Fruit fly (Drosophila melanogaster): Measurements from ENCODE around the gene Ptp61F.

Gene Ptp61F

DNA sequence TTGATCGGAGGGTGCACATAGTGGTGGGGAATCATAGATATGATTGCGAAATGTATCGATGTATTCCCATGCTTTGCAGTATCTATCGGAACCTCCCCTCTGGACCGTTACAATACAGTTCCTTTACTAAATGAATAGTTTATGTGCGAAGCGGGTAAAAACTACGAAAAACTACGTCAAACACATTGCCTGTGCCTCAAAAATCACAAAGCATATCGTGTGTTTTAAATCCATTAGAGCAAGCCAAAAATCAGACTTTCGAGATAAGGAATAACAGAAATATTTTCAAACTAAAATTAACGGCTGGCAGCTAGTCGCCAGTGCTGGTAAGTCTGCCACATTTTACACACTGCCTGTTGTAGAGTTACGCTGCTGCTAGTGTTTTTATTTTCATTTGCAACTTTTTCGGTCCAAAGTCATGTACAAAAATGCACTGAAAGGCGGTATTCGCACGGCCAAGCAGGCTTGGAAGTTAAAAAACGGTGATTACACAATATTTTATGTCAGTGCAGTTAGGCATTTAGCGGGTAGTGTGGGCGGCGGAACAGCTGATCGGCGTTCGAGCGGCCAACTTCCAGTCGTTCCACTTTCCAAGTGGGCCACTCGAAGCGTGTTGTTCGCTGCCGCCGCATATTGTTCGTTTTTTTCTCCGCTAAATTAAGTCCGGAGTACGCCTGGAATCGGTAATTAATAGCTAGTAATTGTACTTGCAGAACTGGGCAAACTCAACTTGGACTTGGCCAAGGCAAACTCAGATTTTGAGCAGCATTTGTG lies 42.4 kb upstream of the Ptp61F start (continued):
- TF ChIP-seq CG17568 (GFP tag; optimal IDR thresholded peaks at IDR 0.05) (no peak), Myb (GFP tag; optimal IDR thresholded peaks at IDR 0.05) (peak; percentile 100), CG2129 (GFP tag; IDR thresholded peaks at IDR 0.05; ENCODE audit: partially characterized antibody) (peak; percentile 53), phol (tag; optimal IDR thresholded peaks at IDR 0.05) (peak; percentile 66), CG17829 (tag; optimal IDR thresholded peaks at IDR 0.05) (peak; percentile 38), Dbx (GFP tag; IDR thresholded peaks at IDR 0.05) (no peak), pnt (GFP tag; optimal IDR thresholded peaks at IDR 0.05) (peak; percentile 61), CG2116 (GFP tag; optimal IDR thresholded peaks at IDR 0.05) (peak; percentile 91), dpn (GFP tag; optimal IDR thresholded peaks at IDR 0.05) (peak; percentile 76 to 85), CG18262 (tag; optimal IDR thresholded peaks at IDR 0.05) (peak; percentile 21), CG1792 (GFP tag; optimal IDR thresholded peaks at IDR 0.05) (no peak), CG9727 (GFP tag; optimal IDR thresholded peaks at IDR 0.05) (peak; percentile 41), bab2 (GFP tag; optimal IDR thresholded peaks at IDR 0.05) (peak; percentile 70), Hr78 (GFP tag; optimal IDR thresholded peaks at IDR 0.05) (no peak), gfzf (GFP tag; optimal IDR thresholded peaks at IDR 0.05) (peak; percentile 47), CG7745 (tag; optimal IDR thresholded peaks at IDR 0.05) (no peak), CG12659 (GFP tag; optimal IDR thresholded peaks at IDR 0.05) (peak; percentile 54), E2f2 (GFP tag; IDR thresholded peaks at IDR 0.05) (peak; percentile 59), chn (GFP tag; optimal IDR thresholded peaks at IDR 0.05) (peak; percentile 86), ewg (GFP tag; optimal IDR thresholded peaks at IDR 0.05) (peak; percentile 60), pfk (GFP tag; optimal IDR thresholded peaks at IDR 0.05) (peak; percentile 98), Trl (optimal IDR thresholded peaks at IDR 0.05) (no peak), Trl (GFP tag; optimal IDR thresholded peaks at IDR 0.05) (peak; percentile 77), TFAM (GFP tag; optimal IDR thresholded peaks at IDR 0.05) (no peak), CG1602 (GFP tag; optimal IDR thresholded peaks at IDR 0.05) (peak; percentile 47), CG15011 (GFP tag; optimal IDR thresholded peaks at IDR 0.05) (no peak), vfl (GFP tag; optimal IDR thresholded peaks at IDR 0.05) (peak; percentile 59), tna (GFP tag; IDR thresholded peaks at IDR 0.05; ENCODE audit: partially characterized antibody) (peak; percentile 65; the same call in 1 of the 2 replicates), Max (GFP tag; optimal IDR thresholded peaks at IDR 0.05) (peak; percentile 67), zfh2 (GFP tag; optimal IDR thresholded peaks at IDR 0.05) (peak; percentile 79), sc (optimal IDR thresholded peaks at IDR 0.05) (no peak), sc (GFP tag; optimal IDR thresholded peaks at IDR 0.05) (no peak), Meics (GFP tag; optimal IDR thresholded peaks at IDR 0.05) (no peak), CG18476 (GFP tag; optimal IDR thresholded peaks at IDR 0.05) (peak; percentile 52), CG12236 (GFP tag; optimal IDR thresholded peaks at IDR 0.05) (peak; percentile 19), her (GFP tag; optimal IDR thresholded peaks at IDR 0.05) (peak; percentile 63), CG2712 (tag; optimal IDR thresholded peaks at IDR 0.05) (peak; percentile 31), dimm (GFP tag; IDR thresholded peaks at IDR 0.05) (no peak), ase (GFP tag; IDR thresholded peaks at IDR 0.05) (no peak), chif (GFP tag; optimal IDR thresholded peaks at IDR 0.05) (peak; percentile 50 to 70), CG7372 (GFP tag; IDR thresholded peaks at IDR 0.05) (no peak), CG11093 (GFP tag; IDR thresholded peaks at IDR 0.05) (no peak), dm (GFP tag; optimal IDR thresholded peaks at IDR 0.05) (peak; percentile 37), nmo (GFP tag; optimal IDR thresholded peaks at IDR 0.05) (peak; percentile 51), tll (GFP tag; optimal IDR thresholded peaks at IDR 0.05) (peak; percentile 19 to 62), CG9876 (GFP tag; optimal IDR thresholded peaks at IDR 0.05) (peak; percentile 29), Ssrp (tag; optimal IDR thresholded peaks at IDR 0.05) (no peak), CG2875 (GFP tag; optimal IDR thresholded peaks at IDR 0.05) (no peak), CG13624 (GFP tag; optimal IDR thresholded peaks at IDR 0.05) (peak; percentile 69)

All from whole organism, embryonic.